Fruit fly (Drosophila melanogaster) whole organism, adult: ENCODE results near the gene CG42656.
A peak's percentile ranks its signal among the peaks of the same experiment; 100 is the strongest.

Source experiments
- CG14711 ChIP-seq: fragments of 200-800 bp; sonication (Bioruptor generic); optimal IDR thresholded peaks from 2 replicates; lab custom pipeline; 2018; ENCODE audit warnings: missing biosample characterization, mild to moderate bottlenecking, missing genetic modification characterization, moderate library complexity
- CG1620 ChIP-seq: fragments of 200-800 bp; sonication (Bioruptor generic); optimal IDR thresholded peaks from 2 replicates; lab custom pipeline; 2016; ENCODE audit warnings: missing biosample characterization, missing genetic modification characterization
- CG7101 ChIP-seq: fragments of 200-800 bp; sonication (Bioruptor generic); optimal IDR thresholded peaks from 2 replicates; lab custom pipeline; 2018; ENCODE audit warnings: missing biosample characterization, mild to moderate bottlenecking, missing genetic modification characterization, moderate library complexity
- Clk ChIP-seq: fragments of 200-800 bp; sonication (Bioruptor generic); optimal IDR thresholded peaks from 2 replicates; lab custom pipeline; 2017; ENCODE audit warnings: missing biosample characterization, missing genetic modification characterization
- Hr96 ChIP-seq: fragments of 200-800 bp; sonication (Bioruptor generic); optimal IDR thresholded peaks from 2 replicates; lab custom pipeline; 2016; ENCODE audit warnings: missing biosample characterization, missing genetic modification characterization
- Mnt ChIP-seq: fragments of 200-800 bp; sonication (Bioruptor generic); optimal IDR thresholded peaks from 2 replicates; lab custom pipeline; 2016; ENCODE audit warnings: missing biosample characterization, mild to moderate bottlenecking, missing genetic modification characterization
- kay ChIP-seq: fragments of 200-800 bp; sonication (Bioruptor generic); peaks from one replicate; lab custom pipeline; 2016; ENCODE audit warnings: missing biosample characterization, missing genetic modification characterization, borderline replicate concordance
- pad ChIP-seq: fragments of 200-800 bp; sonication (Bioruptor generic); optimal IDR thresholded peaks from 3 replicates; lab custom pipeline; 2017; ENCODE audit warnings: missing biosample characterization, missing genetic modification characterization, mild to moderate bottlenecking, moderate library complexity, missing genetic modification reagents
- toe ChIP-seq: fragments of 200-800 bp; sonication (Bioruptor generic); optimal IDR thresholded peaks from 2 replicates; lab custom pipeline; 2016; ENCODE audit warnings: missing biosample characterization, missing genetic modification characterization

- TF ChIP-seq Clk (peak; percentile 92), Hr96 (GFP tag; lab: Kevin White, UChicago) (peak; percentile 89), CG1620 (GFP tag; lab: Kevin White, UChicago) (peak; percentile 94), CG14711 (tag; lab: Kevin White, UChicago) (peak; percentile 94), pad (GFP tag; lab: Kevin White, UChicago) (peak; percentile 85), kay (GFP tag; lab: Kevin White, UChicago) (peak; percentile 89), Mnt (GFP tag; lab: Kevin White, UChicago) (peak; percentile 64), CG7101 (peak; percentile 97), toe (GFP tag; lab: Kevin White, UChicago) (peak; percentile 92)
Measured at dm6 chr3R:7473767-7474254, 19.3 kb downstream of the CG42656 start, which contains the start of gene CG1142.
